Worm (Caenorhabditis elegans) whole organism, mixed stage, embryonic: ENCODE results near the gene algn-2.

Experiments used
- M03D4.4 ChIP-seq: sonication (generic microtip); optimal IDR thresholded peaks from 2 replicates; lab custom pipeline; 2017; ENCODE audit warnings: mild to moderate bottlenecking, missing genetic modification characterization, missing compliant biosample characterization
- lsy-2 ChIP-seq: fragments of 150-350 bp; optimal IDR thresholded peaks from 2 replicates; lab custom pipeline; 2014; ENCODE audit warnings: missing biosample characterization, missing genetic modification characterization
- mab-5 ChIP-seq: fragments of 150-350 bp; optimal IDR thresholded peaks from 2 replicates; lab custom pipeline; 2014; ENCODE audit warnings: missing biosample characterization, missing genetic modification characterization
- mls-2 ChIP-seq: sonication (generic microtip); optimal IDR thresholded peaks from 2 replicates; lab custom pipeline; 2016; ENCODE audit warnings: mild to moderate bottlenecking, missing genetic modification characterization, moderate library complexity, missing compliant biosample characterization
- nhr-237 ChIP-seq: fragments of 150-350 bp; optimal IDR thresholded peaks from 2 replicates; lab custom pipeline; 2014; ENCODE audit warnings: missing biosample characterization, missing genetic modification characterization
- nhr-28 ChIP-seq: fragments of 150-350 bp; optimal IDR thresholded peaks from 2 replicates; lab custom pipeline; 2014; ENCODE audit warnings: missing biosample characterization, missing genetic modification characterization
- snpc-4 ChIP-seq: fragments of 150-350 bp; optimal IDR thresholded peaks from 2 replicates; lab custom pipeline; 2014; ENCODE audit warnings: missing biosample characterization, missing genetic modification characterization
- unc-120 ChIP-seq: sonication (generic microtip); optimal IDR thresholded peaks from 2 replicates; lab custom pipeline; 2017; ENCODE audit warnings: missing genetic modification characterization, missing compliant biosample characterization; ENCODE audit not compliant: poor library complexity, severe bottlenecking
- unc-39 ChIP-seq: fragments of 150-350 bp; optimal IDR thresholded peaks from 2 replicates; lab custom pipeline; 2014; ENCODE audit warnings: missing biosample characterization, missing genetic modification characterization

- no peak for TF ChIP-seq M03D4.4
- TF ChIP-seq unc-120 (tag; lab: Kevin White, UChicago) = no peak
- no peak for TF ChIP-seq mls-2 (tag; lab: Kevin White, UChicago)
- no peak for TF ChIP-seq mab-5 (tag; lab: Kevin White, UChicago)
- no peak for TF ChIP-seq unc-39
- TF ChIP-seq lsy-2 (tag; lab: Kevin White, UChicago) = no peak
- TF ChIP-seq nhr-28 (tag; lab: Kevin White, UChicago) = no peak
- TF ChIP-seq nhr-237 (tag; lab: Kevin White, UChicago) = no peak
- no peak for TF ChIP-seq snpc-4
These were observed 35.5 kb upstream of the algn-2 start for ce11 chrII:5339547-5339946.
